Fruit fly (Drosophila melanogaster): Measurements from ENCODE around the gene mAChR-B.

mAChR-B gene

DNA sequence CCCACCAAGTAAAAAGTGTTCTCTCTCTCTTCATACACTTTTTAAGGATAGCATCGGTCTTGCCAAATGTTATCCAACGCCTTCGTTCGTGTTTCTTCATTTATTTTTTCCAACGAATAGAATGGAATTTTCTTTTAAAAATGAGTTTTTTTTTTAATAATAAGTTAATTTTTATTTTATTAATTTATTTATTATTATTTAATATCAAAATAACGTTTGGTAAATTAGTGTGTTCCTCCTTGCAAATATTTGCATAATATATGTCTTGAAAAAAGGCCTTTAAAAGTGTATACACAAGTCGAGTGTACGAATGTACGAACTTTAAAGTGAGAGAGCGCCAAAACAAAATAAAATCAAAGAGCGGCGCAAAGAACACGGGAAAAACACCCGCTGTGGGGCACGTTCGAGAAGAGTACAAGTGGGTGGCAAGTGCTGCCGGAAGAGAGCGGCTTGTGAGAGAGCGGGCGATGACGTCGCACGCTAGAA lies 31.8 kb upstream of the mAChR-B start (continued):
- TF ChIP-seq Sp1 (GFP tag; optimal IDR thresholded peaks at IDR 0.05), result peak; percentile 90
- TF ChIP-seq dsf (GFP tag; optimal IDR thresholded peaks at IDR 0.05; ENCODE audit: borderline replicate concordance), result no peak

DNA sequence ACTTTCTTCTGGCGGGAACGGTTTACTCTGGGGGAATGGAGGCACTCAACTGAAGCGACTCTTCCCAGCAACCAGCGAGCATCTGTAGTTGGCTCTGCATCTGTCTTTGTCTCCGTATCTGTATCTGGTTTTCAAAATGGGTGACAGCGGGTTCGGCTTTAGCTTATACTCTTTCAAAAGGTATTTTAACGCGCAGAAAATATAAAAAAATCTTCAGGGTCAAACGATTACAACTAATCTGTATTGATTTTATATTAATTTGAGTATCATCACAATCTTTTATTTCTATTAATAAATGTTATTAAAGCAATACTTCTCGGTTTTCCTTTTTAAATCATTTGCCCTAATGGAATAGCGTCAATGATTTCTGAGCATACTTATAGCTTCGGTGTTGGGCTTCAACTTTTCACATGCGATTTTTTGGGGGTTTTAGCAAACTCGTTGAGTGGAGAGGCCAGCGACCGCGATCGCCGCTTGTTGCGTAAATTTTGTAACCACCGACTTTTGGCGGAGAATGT lies 29.5 kb upstream of the mAChR-B start, which contains the start of gene ImpE3:
Gene ImpE3, minus strand, starts transcription at position 51 of the 518 bp plus-strand sequence.
- peak; percentile 2 for TF ChIP-seq Rel (GFP tag; optimal IDR thresholded peaks at IDR 0.05)
- peak; percentile 96 for TF ChIP-seq Rel (tag; optimal IDR thresholded peaks at IDR 0.05)
- no peak for TF ChIP-seq GATAd (GFP tag; optimal IDR thresholded peaks at IDR 0.05)
- TF ChIP-seq CG32264 (GFP tag; optimal IDR thresholded peaks at IDR 0.05), result peak; percentile 14
- peak; percentile 79 for TF ChIP-seq fru (GFP tag; optimal IDR thresholded peaks at IDR 0.05)
- TF ChIP-seq Jra (GFP tag; optimal IDR thresholded peaks at IDR 0.05), result no peak
- peak; percentile 63 for TF ChIP-seq OdsH (GFP tag; optimal IDR thresholded peaks at IDR 0.05)
- TF ChIP-seq br (GFP tag; optimal IDR thresholded peaks at IDR 0.05), result peak; percentile 67
- TF ChIP-seq dsf (GFP tag; optimal IDR thresholded peaks at IDR 0.05; ENCODE audit: borderline replicate concordance), result no peak
- TF ChIP-seq Sp1 (GFP tag; optimal IDR thresholded peaks at IDR 0.05), result peak; percentile 80
- peak; percentile 66 for TF ChIP-seq rgr (GFP tag; optimal IDR thresholded peaks at IDR 0.05)
- no peak for TF ChIP-seq Dif (GFP tag; optimal IDR thresholded peaks at IDR 0.05; ENCODE audit: partially characterized antibody)
- no peak for TF ChIP-seq pan (optimal IDR thresholded peaks at IDR 0.05)
- peak; percentile 46 for TF ChIP-seq CG9705 (GFP tag; optimal IDR thresholded peaks at IDR 0.05)
- peak; percentile 91 for TF ChIP-seq woc (GFP tag; optimal IDR thresholded peaks at IDR 0.05)
- TF ChIP-seq HLH106 (tag; optimal IDR thresholded peaks at IDR 0.05), result peak; percentile 74
- peak; percentile 61 for TF ChIP-seq psq (GFP tag; optimal IDR thresholded peaks at IDR 0.05)
- TF ChIP-seq usp (GFP tag; optimal IDR thresholded peaks at IDR 0.05), result no peak
- peak; percentile 30 for TF ChIP-seq dmrt93B (GFP tag; optimal IDR thresholded peaks at IDR 0.05)
- no peak for TF ChIP-seq Myc (optimal IDR thresholded peaks at IDR 0.05)
- peak; percentile 63 for TF ChIP-seq sage (GFP tag; optimal IDR thresholded peaks at IDR 0.05)
- TF ChIP-seq foxo (GFP tag; optimal IDR thresholded peaks at IDR 0.05), result peak in 1 of 2 experiments; percentile 76
- no peak for TF ChIP-seq N (GFP tag; optimal IDR thresholded peaks at IDR 0.05)
- TF ChIP-seq ey (GFP tag; optimal IDR thresholded peaks at IDR 0.05), result peak; percentile 59
- TF ChIP-seq Vsx2 (GFP tag; optimal IDR thresholded peaks at IDR 0.05; ENCODE audit: partially characterized antibody), result no peak
- peak; percentile 75 for TF ChIP-seq h (GFP tag; optimal IDR thresholded peaks at IDR 0.05)
- TF ChIP-seq Hr78 (GFP tag; optimal IDR thresholded peaks at IDR 0.05), result no peak
- TF ChIP-seq sv (GFP tag; optimal IDR thresholded peaks at IDR 0.05), result no peak

DNA sequence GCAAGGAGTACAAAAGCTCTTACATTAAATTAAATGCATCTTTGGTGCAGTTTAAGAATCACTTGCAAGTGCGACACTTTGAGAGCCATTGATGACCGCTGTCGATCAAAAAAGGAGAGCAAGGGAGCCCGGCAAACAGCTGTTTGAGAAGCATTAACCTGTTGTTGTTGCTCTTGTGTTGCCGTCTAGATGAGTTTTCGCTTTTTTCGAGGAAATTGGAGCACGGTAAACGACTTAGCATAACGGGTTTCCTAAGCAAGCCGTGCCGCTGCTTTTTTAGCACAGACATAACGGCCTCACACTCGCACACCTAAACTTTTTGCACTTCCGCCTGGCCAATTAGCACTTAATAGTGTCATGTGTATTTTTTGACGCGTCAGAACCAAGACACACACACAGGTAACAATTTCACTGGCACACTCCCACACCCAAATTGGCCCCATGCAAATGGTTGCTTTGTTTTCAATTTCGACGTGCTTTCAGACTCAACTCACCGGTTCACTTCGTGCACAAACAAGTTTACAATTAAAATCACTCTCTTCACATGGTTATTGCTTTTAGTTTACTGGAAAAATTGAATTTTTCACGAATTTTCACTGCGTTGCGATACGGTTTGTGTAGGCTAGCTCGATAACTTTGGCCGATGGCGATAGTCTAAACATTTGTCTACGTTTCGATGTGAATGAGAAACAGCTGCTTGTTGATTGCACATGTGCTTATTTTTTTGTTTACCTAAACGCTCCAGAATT lies 28.8 kb upstream of the mAChR-B start, which contains the start of the genes CG10903 and CG2747:
Gene CG10903, plus strand, starts transcription at position 261 of the 749 bp plus-strand sequence.
Gene CG2747, minus strand, starts transcription at position 640 of the 749 bp plus-strand sequence.
- peak; percentile 3 for TF ChIP-seq rgr (GFP tag; optimal IDR thresholded peaks at IDR 0.05)
- TF ChIP-seq Myc (optimal IDR thresholded peaks at IDR 0.05), result peak; percentile 76
- TF ChIP-seq Hnf4 (GFP tag; optimal IDR thresholded peaks at IDR 0.05), result peak; percentile 24
- TF ChIP-seq jim (GFP tag; optimal IDR thresholded peaks at IDR 0.05), result no peak
- no peak for TF ChIP-seq CG9705 (GFP tag; optimal IDR thresholded peaks at IDR 0.05)
- TF ChIP-seq HLH106 (tag; optimal IDR thresholded peaks at IDR 0.05), result no peak
- no peak for TF ChIP-seq Sp1 (GFP tag; optimal IDR thresholded peaks at IDR 0.05)
- peak; percentile 50 for TF ChIP-seq h (GFP tag; optimal IDR thresholded peaks at IDR 0.05)
- no peak for TF ChIP-seq OdsH (GFP tag; optimal IDR thresholded peaks at IDR 0.05)
- no peak for TF ChIP-seq dmrt93B (GFP tag; optimal IDR thresholded peaks at IDR 0.05)
- no peak for TF ChIP-seq N (GFP tag; optimal IDR thresholded peaks at IDR 0.05)
- TF ChIP-seq pan (optimal IDR thresholded peaks at IDR 0.05), result no peak
- TF ChIP-seq fru (GFP tag; optimal IDR thresholded peaks at IDR 0.05), result no peak
- peak; percentile 26 for TF ChIP-seq brk (GFP tag; optimal IDR thresholded peaks at IDR 0.05)
- no peak for TF ChIP-seq sage (GFP tag; optimal IDR thresholded peaks at IDR 0.05)
- peak; percentile 37 for TF ChIP-seq Vsx2 (GFP tag; optimal IDR thresholded peaks at IDR 0.05; ENCODE audit: partially characterized antibody)
- TF ChIP-seq Hr83 (GFP tag; optimal IDR thresholded peaks at IDR 0.05; ENCODE audit: poor library complexity, severe bottlenecking), result no peak
- no peak for TF ChIP-seq dl (GFP tag; optimal IDR thresholded peaks at IDR 0.05; ENCODE audit: insufficient read depth in 1 of 2, partially characterized antibody in 2 of 2)
- TF ChIP-seq dsf (GFP tag; optimal IDR thresholded peaks at IDR 0.05; ENCODE audit: borderline replicate concordance), result no peak
- no peak for TF ChIP-seq Hr78 (GFP tag; optimal IDR thresholded peaks at IDR 0.05)
- TF ChIP-seq sv (GFP tag; optimal IDR thresholded peaks at IDR 0.05), result no peak
- peak; percentile 3 for TF ChIP-seq Jra (GFP tag; optimal IDR thresholded peaks at IDR 0.05)

Data from whole organism, wandering third instar larva.